Fruit fly (Drosophila melanogaster): Measurements from ENCODE around the gene CG13280.
A peak's percentile ranks its signal among the peaks of the same experiment; 100 is the strongest.

The CG13280 gene

DNA sequence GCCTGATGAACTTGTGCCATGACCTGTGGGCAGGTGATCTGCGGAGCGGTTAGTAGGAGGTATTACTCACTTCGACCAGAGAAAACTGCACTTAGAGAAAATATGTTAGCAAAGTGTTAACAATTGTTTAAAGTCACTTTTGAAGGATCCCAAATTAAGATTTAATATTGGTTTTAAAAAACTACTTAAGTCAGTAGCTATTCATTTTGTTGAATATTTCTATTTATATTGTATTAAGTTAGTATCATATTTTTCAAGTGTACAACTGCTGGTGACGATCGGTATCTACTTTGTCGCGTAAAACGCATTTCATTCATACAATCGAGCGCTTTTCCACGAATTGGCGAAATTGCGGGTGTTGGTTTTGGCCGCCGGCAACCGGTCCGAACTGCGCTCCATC is 17.3 kb downstream of the CG13280 start:
- TF ChIP-seq CG13296 (GFP tag; optimal IDR thresholded peaks at IDR 0.05) (no peak), twi (tag; optimal IDR thresholded peaks at IDR 0.05) (no peak), pros (GFP tag; optimal IDR thresholded peaks at IDR 0.05) (no peak), Bteb2 (GFP tag; optimal IDR thresholded peaks at IDR 0.05) (no peak), CG2875 (GFP tag; optimal IDR thresholded peaks at IDR 0.05) (no peak), Nf-YA (GFP tag; IDR thresholded peaks at IDR 0.05) (no peak), gem (tag; optimal IDR thresholded peaks at IDR 0.05) (peak; percentile 31), row (GFP tag; IDR thresholded peaks at IDR 0.05) (peak; percentile 30; the same call in 2 of the 3 replicates), Sox102F (GFP tag; optimal IDR thresholded peaks at IDR 0.05) (peak; percentile 5)

DNA sequence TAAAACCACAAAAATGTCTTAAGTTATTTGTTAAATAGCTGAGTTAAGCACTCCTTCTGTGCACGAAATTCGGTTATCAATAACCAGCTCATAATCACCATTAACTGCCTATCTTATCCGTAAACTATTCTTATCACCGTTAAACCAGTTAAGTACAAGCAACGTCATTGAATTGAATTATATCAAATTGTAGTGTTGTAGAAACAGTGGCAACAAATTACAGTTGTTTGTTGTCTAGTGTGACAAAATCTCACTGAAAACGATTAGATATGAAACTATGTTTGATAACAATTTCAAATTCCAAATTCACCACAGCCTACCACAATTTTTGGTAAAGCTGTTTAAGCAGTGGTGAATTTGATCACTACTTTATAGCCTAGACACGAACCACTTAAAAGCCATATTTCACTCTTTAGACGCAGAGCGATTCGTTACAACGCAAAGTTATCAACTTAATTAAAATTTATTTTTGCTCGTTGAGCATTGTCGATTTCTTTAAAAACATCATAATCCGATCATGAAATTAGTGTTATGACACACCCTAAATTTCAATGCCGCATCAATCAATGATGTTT is 19.2 kb downstream of the CG13280 start:
- TF ChIP-seq CG34376 (GFP tag; optimal IDR thresholded peaks at IDR 0.05) (peak; percentile 78), odd (GFP tag; optimal IDR thresholded peaks at IDR 0.05) (peak; percentile 33), CG9437 (GFP tag; optimal IDR thresholded peaks at IDR 0.05) (no peak), Meics (GFP tag; optimal IDR thresholded peaks at IDR 0.05) (peak; percentile 100), tx (GFP tag; optimal IDR thresholded peaks at IDR 0.05) (no peak), CG1603 (tag; optimal IDR thresholded peaks at IDR 0.05) (no peak), grn (GFP tag; optimal IDR thresholded peaks at IDR 0.05) (peak; percentile 88), HmgZ (tag; optimal IDR thresholded peaks at IDR 0.05) (peak; percentile 4), CG31365 (tag; optimal IDR thresholded peaks at IDR 0.05) (no peak), ham (GFP tag; IDR thresholded peaks at IDR 0.05) (no peak), NFAT (GFP tag; IDR thresholded peaks at IDR 0.05) (no peak), Bdp1 (GFP tag; optimal IDR thresholded peaks at IDR 0.05) (no peak), dmrt11E (tag; optimal IDR thresholded peaks at IDR 0.05) (no peak), tup (GFP tag; optimal IDR thresholded peaks at IDR 0.05) (no peak), dati (GFP tag; IDR thresholded peaks at IDR 0.05) (no peak), Med (GFP tag) (no peak), vfl (GFP tag; optimal IDR thresholded peaks at IDR 0.05) (no peak), zfh2 (GFP tag; optimal IDR thresholded peaks at IDR 0.05) (no peak), Oli (tag; optimal IDR thresholded peaks at IDR 0.05) (no peak), kay (GFP tag; optimal IDR thresholded peaks at IDR 0.05) (no peak), salm (tag; optimal IDR thresholded peaks at IDR 0.05) (peak; percentile 2), chinmo (GFP tag; IDR thresholded peaks at IDR 0.05; ENCODE audit: partially characterized antibody) (0 out of 4 replicates have a peak, but pooled peaks have one; percentile 18), pita (GFP tag; optimal IDR thresholded peaks at IDR 0.05) (peak; percentile 44), CG10147 (GFP tag; optimal IDR thresholded peaks at IDR 0.05) (no peak), tap (tag; optimal IDR thresholded peaks at IDR 0.05) (peak; percentile 17), CG11398 (GFP tag; optimal IDR thresholded peaks at IDR 0.05) (no peak), CG18599 (GFP tag; optimal IDR thresholded peaks at IDR 0.05) (peak; percentile 6), stwl (tag; optimal IDR thresholded peaks at IDR 0.05) (peak; percentile 52), Hmr (GFP tag; optimal IDR thresholded peaks at IDR 0.05) (peak; percentile 32), Myb (GFP tag; optimal IDR thresholded peaks at IDR 0.05) (peak; percentile 67), CG12071 (GFP tag; optimal IDR thresholded peaks at IDR 0.05) (no peak), GATAe (GFP tag; conservative IDR thresholded peaks at IDR 0.05) (peak; percentile 75), HLH54F (GFP tag; optimal IDR thresholded peaks at IDR 0.05) (no peak), bsh (GFP tag; optimal IDR thresholded peaks at IDR 0.05) (no peak), exex (tag; optimal IDR thresholded peaks at IDR 0.05) (peak; percentile 99), CG6175 (GFP tag; IDR thresholded peaks at IDR 0.05) (no peak), CG1024 (GFP tag; IDR thresholded peaks at IDR 0.05) (no peak), CG8359 (GFP tag; optimal IDR thresholded peaks at IDR 0.05; ENCODE audit: borderline replicate concordance) (no peak), CG7963 (GFP tag; IDR thresholded peaks at IDR 0.05; ENCODE audit: partially characterized antibody) (no peak), CG6254 (GFP tag; optimal IDR thresholded peaks at IDR 0.05) (no peak)

Data from whole organism, embryonic.